Fruit fly (Drosophila melanogaster): ENCODE data around the gene CG2004.

Gene CG2004

dm6 chrX:8731464-8731863 is 16.7 kb upstream of the CG2004 start (continued):
- no peak for TF ChIP-seq Deaf1 (tag; optimal IDR thresholded peaks at IDR 0.05)
- peak in 1 of 2 experiments; percentile 24 for TF ChIP-seq Hr51 (GFP tag; optimal IDR thresholded peaks at IDR 0.05)
- TF ChIP-seq phol (tag; optimal IDR thresholded peaks at IDR 0.05) = peak; percentile 18
- peak; percentile 20 for TF ChIP-seq dmrt11E (tag; optimal IDR thresholded peaks at IDR 0.05)
- 0 out of 3 replicates have a peak, but pooled peaks have one; percentile 26 for TF ChIP-seq so (GFP tag; IDR thresholded peaks at IDR 0.05)
- peak in 1 of 2 experiments; percentile 17 for TF ChIP-seq eve (GFP tag; optimal IDR thresholded peaks at IDR 0.05)
- peak; percentile 0 for TF ChIP-seq CG14710 (tag; optimal IDR thresholded peaks at IDR 0.05)
- TF ChIP-seq fd96Cb (tag; optimal IDR thresholded peaks at IDR 0.05) = peak; percentile 29
- no peak for TF ChIP-seq prd (optimal IDR thresholded peaks at IDR 0.05)
- peak; percentile 38; the same call in 1 of the 3 replicates for TF ChIP-seq prd (GFP tag; IDR thresholded peaks at IDR 0.05)
- TF ChIP-seq lab (GFP tag; optimal IDR thresholded peaks at IDR 0.05) = peak; percentile 13
- peak; percentile 23 for TF ChIP-seq Xbp1 (GFP tag; optimal IDR thresholded peaks at IDR 0.05)
- no peak for TF ChIP-seq btn (GFP tag; optimal IDR thresholded peaks at IDR 0.05)
- TF ChIP-seq gem (tag; optimal IDR thresholded peaks at IDR 0.05) = peak; percentile 57
- TF ChIP-seq CG9727 (GFP tag; optimal IDR thresholded peaks at IDR 0.05) = peak; percentile 22
- TF ChIP-seq CG7839 (tag; optimal IDR thresholded peaks at IDR 0.05) = peak; percentile 30
- TF ChIP-seq CG1602 (GFP tag; optimal IDR thresholded peaks at IDR 0.05) = peak; percentile 1
- peak; percentile 37 for TF ChIP-seq CG2678 (tag; optimal IDR thresholded peaks at IDR 0.05)
- 0 out of 3 replicates have a peak, but pooled peaks have one; percentile 21 for TF ChIP-seq row (GFP tag; IDR thresholded peaks at IDR 0.05)
- TF ChIP-seq Sox102F (GFP tag; optimal IDR thresholded peaks at IDR 0.05) = peak; percentile 0
- no peak for TF ChIP-seq CG4360 (GFP tag; IDR thresholded peaks at IDR 0.05)
- TF ChIP-seq Usf (GFP tag; optimal IDR thresholded peaks at IDR 0.05) = no peak
- no peak for TF ChIP-seq ap (GFP tag; IDR thresholded peaks at IDR 0.05)
- TF ChIP-seq Oli (tag; optimal IDR thresholded peaks at IDR 0.05) = peak; percentile 17
- peak; percentile 38 for TF ChIP-seq CG11504 (tag; optimal IDR thresholded peaks at IDR 0.05)
- TF ChIP-seq vvl (GFP tag; IDR thresholded peaks at IDR 0.05) = 0 out of 2 replicates have a peak, but pooled peaks have one; percentile 24
- no peak for TF ChIP-seq lbe (GFP tag; optimal IDR thresholded peaks at IDR 0.05)
- 0 out of 3 replicates have a peak, but pooled peaks have one; percentile 13 for TF ChIP-seq dysf (GFP tag; IDR thresholded peaks at IDR 0.05)
- TF ChIP-seq CG8388 (GFP tag; optimal IDR thresholded peaks at IDR 0.05) = peak; percentile 4
- TF ChIP-seq dmrt99B (tag; optimal IDR thresholded peaks at IDR 0.05) = peak; percentile 40

- TF ChIP-seq dmrt11E (tag; optimal IDR thresholded peaks at IDR 0.05) (peak; percentile 24), Jarid2 (GFP tag; optimal IDR thresholded peaks at IDR 0.05) (peak; percentile 11), CG6683 (GFP tag; optimal IDR thresholded peaks at IDR 0.05) (no peak), CG14667 (GFP tag; IDR thresholded peaks at IDR 0.05) (no peak), twi (tag; optimal IDR thresholded peaks at IDR 0.05) (no peak), prd (optimal IDR thresholded peaks at IDR 0.05) (no peak), prd (GFP tag; IDR thresholded peaks at IDR 0.05) (peak; percentile 41; the same call in 2 of the 3 replicates), bab2 (GFP tag; optimal IDR thresholded peaks at IDR 0.05) (no peak), mam (GFP tag; optimal IDR thresholded peaks at IDR 0.05) (peak; percentile 23), knrl (GFP tag; IDR thresholded peaks at IDR 0.05; ENCODE audit: partially characterized antibody) (no peak), Hr78 (GFP tag; optimal IDR thresholded peaks at IDR 0.05) (no peak), CG13624 (GFP tag; optimal IDR thresholded peaks at IDR 0.05) (no peak), CG12769 (tag; optimal IDR thresholded peaks at IDR 0.05) (peak; percentile 36), CG6854 (GFP tag; optimal IDR thresholded peaks at IDR 0.05) (no peak), cad (GFP tag; optimal IDR thresholded peaks at IDR 0.05) (no peak), ham (GFP tag; IDR thresholded peaks at IDR 0.05) (no peak), CG6689 (GFP tag; IDR thresholded peaks at IDR 0.05) (0 out of 2 replicates have a peak, but pooled peaks have one; percentile 27), D (optimal IDR thresholded peaks at IDR 0.05) (no peak), D (GFP tag; optimal IDR thresholded peaks at IDR 0.05) (no peak), CG12236 (GFP tag; optimal IDR thresholded peaks at IDR 0.05) (no peak), CG18599 (GFP tag; optimal IDR thresholded peaks at IDR 0.05) (peak; percentile 63), ash1 (GFP tag; optimal IDR thresholded peaks at IDR 0.05) (no peak), CG1529 (GFP tag; optimal IDR thresholded peaks at IDR 0.05) (no peak), slou (GFP tag; optimal IDR thresholded peaks at IDR 0.05) (no peak)
These were observed 15.6 kb upstream of the CG2004 start for dm6 chrX:8730306-8730705.

Data from whole organism, embryonic.